Fruit fly (Drosophila melanogaster) whole organism, embryonic: ENCODE data around the gene mRpL46.
A peak's percentile ranks its signal among the peaks of the same experiment; 100 is the strongest.

ENCODE experiments used
- CG4404 ChIP-seq: fragments of 200-800 bp; sonication (Bioruptor generic); IDR thresholded peaks from 2 replicates; pipeline ENCODE4 v1.3.6; 2022; ENCODE audit warnings: missing biosample characterization, missing genetic modification characterization
- HLHmδ ChIP-seq: fragments of 200-800 bp; sonication (Bioruptor generic); optimal IDR thresholded peaks from 2 replicates; lab custom pipeline; 2018; ENCODE audit warnings: missing biosample characterization, mild to moderate bottlenecking, missing genetic modification characterization, moderate library complexity
- nom ChIP-seq: fragments of 200-800 bp; sonication (Bioruptor generic); optimal IDR thresholded peaks from 2 replicates; lab custom pipeline; 2017; ENCODE audit warnings: missing biosample characterization, missing genetic modification characterization, mild to moderate bottlenecking, moderate library complexity, missing genetic modification reagents

mRpL46 gene

DNA sequence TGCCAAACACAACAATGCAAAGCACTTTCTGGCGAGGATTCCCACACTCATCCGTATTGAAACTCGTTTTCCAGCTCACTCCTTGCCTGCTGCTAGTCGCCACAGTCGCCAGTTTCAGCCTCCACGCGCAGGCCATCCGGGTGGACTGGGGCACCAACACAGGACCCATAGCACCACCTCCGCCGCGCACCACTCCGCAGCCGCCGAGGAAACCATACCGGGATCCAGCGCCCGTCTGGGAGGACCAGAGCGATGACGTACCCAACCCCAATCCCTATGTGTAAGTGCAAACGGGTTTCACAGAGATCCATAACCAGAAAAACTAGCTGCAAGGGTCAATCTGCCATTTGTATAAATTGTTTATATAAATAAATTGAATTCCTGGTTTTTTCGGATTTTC is 43.9 kb downstream of the mRpL46 start:
- TF ChIP-seq CG4404 (no peak), nom (GFP tag; lab: Kevin White, UChicago) (peak; percentile 42)

DNA sequence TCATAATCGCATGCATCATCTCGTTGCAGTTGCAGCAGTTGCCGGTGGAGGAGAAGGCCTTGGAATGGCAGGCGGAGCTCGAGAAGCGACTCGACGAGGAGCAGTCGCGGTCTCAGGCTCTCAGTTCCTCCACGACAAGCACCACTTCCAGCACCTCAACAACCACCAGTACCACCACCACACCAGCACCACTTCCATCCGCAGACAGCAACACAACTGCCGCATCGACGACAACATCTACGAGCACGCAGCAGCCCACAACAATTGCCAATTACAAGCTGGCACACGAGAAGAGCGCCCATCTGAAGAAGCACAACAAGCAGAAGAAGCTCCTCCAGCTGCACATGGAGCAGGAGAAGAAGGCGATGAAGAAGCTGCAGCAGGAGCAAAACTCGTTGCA is 45.1 kb downstream of the mRpL46 start:
- no peak for TF ChIP-seq HLHmδ (GFP tag; lab: Kevin White, UChicago)
- peak; percentile 19 for TF ChIP-seq nom (GFP tag; lab: Kevin White, UChicago)
